Worm (Caenorhabditis elegans) whole organism, late embryonic: ENCODE data around the gene F22D3.4.

ENCODE experiments used
- C38D4.7 ChIP-seq: fragments of 200-800 bp; sonication (Bioruptor generic); optimal IDR thresholded peaks from 2 replicates; lab custom pipeline; 2018; ENCODE audit warnings: mild to moderate bottlenecking, missing genetic modification characterization, moderate library complexity, missing compliant biosample characterization
- F13H6.1 ChIP-seq: sonication (generic microtip); optimal IDR thresholded peaks from 2 replicates; lab custom pipeline; 2016; ENCODE audit warnings: missing genetic modification characterization, missing compliant biosample characterization
- K02D7.2 ChIP-seq: sonication (generic microtip); optimal IDR thresholded peaks from 2 replicates; lab custom pipeline; 2017; ENCODE audit warnings: mild to moderate bottlenecking, missing genetic modification characterization, missing compliant biosample characterization
- K09A11.1 ChIP-seq: sonication (generic microtip); optimal IDR thresholded peaks from 2 replicates; lab custom pipeline; 2017; ENCODE audit warnings: antibody characterized with exemption, mild to moderate bottlenecking, missing genetic modification characterization, missing compliant biosample characterization; ENCODE audit not compliant: insufficient read depth
- T23F11.4 ChIP-seq: fragments of 200-800 bp; sonication (Bioruptor generic); optimal IDR thresholded peaks from 2 replicates; lab custom pipeline; 2018; ENCODE audit warnings: mild to moderate bottlenecking, missing genetic modification characterization, missing compliant biosample characterization
- Y22D7AL.16 ChIP-seq: sonication (generic microtip); optimal IDR thresholded peaks from 2 replicates; lab custom pipeline; 2016; ENCODE audit warnings: missing genetic modification characterization, missing compliant biosample characterization
- ahr-1 ChIP-seq: sonication (generic microtip); optimal IDR thresholded peaks from 2 replicates; lab custom pipeline; 2016; ENCODE audit warnings: missing genetic modification characterization, missing compliant biosample characterization
- ama-1 ChIP-seq: fragments of 150-350 bp; optimal IDR thresholded peaks from 2 replicates; lab custom pipeline; 2014
- ceh-18 ChIP-seq: sonication (generic microtip); optimal IDR thresholded peaks from 2 replicates; lab custom pipeline; 2016; ENCODE audit warnings: missing genetic modification characterization, missing compliant biosample characterization
- ceh-2 ChIP-seq: sonication (generic microtip); optimal IDR thresholded peaks from 2 replicates; lab custom pipeline; 2016; ENCODE audit warnings: missing genotype, missing genetic modification characterization, missing compliant biosample characterization
- ceh-22 ChIP-seq: sonication (generic microtip); optimal IDR thresholded peaks from 2 replicates; lab custom pipeline; 2017; ENCODE audit warnings: missing biosample characterization, missing genetic modification characterization
- ceh-24 ChIP-seq: sonication (generic microtip); optimal IDR thresholded peaks from 2 replicates; lab custom pipeline; 2016; ENCODE audit warnings: mild to moderate bottlenecking, missing genetic modification characterization, missing compliant biosample characterization
- ceh-30 ChIP-seq: fragments of 150-350 bp; optimal IDR thresholded peaks from 2 replicates; lab custom pipeline; 2014; ENCODE audit warnings: missing biosample characterization, missing genetic modification characterization
- ceh-31 ChIP-seq: sonication (generic microtip); optimal IDR thresholded peaks from 2 replicates; lab custom pipeline; 2016; ENCODE audit warnings: missing genetic modification characterization, missing compliant biosample characterization
- ceh-34 ChIP-seq: sonication (generic microtip); optimal IDR thresholded peaks from 2 replicates; lab custom pipeline; 2016; ENCODE audit warnings: mild to moderate bottlenecking, missing genetic modification characterization, missing compliant biosample characterization
- ceh-9 ChIP-seq: sonication (generic microtip); optimal IDR thresholded peaks from 2 replicates; lab custom pipeline; 2016; ENCODE audit warnings: mild to moderate bottlenecking, missing genetic modification characterization, inconsistent platforms, missing compliant biosample characterization
- che-1 ChIP-seq: sonication (generic microtip); optimal IDR thresholded peaks from 2 replicates; lab custom pipeline; 2016; ENCODE audit warnings: mild to moderate bottlenecking, missing genetic modification characterization, missing compliant biosample characterization
- dve-1 ChIP-seq: sonication (generic microtip); optimal IDR thresholded peaks from 2 replicates; lab custom pipeline; 2017; ENCODE audit warnings: antibody characterized with exemption, mild to moderate bottlenecking, missing genetic modification characterization, missing compliant biosample characterization
- elt-2 ChIP-seq: sonication (generic microtip); optimal IDR thresholded peaks from 2 replicates; lab custom pipeline; 2016; ENCODE audit warnings: missing genetic modification reagents, missing genetic modification characterization, missing compliant biosample characterization
- eyg-1 ChIP-seq: sonication (generic microtip); optimal IDR thresholded peaks from 2 replicates; lab custom pipeline; 2016; ENCODE audit warnings: missing genotype, missing genetic modification characterization, missing compliant biosample characterization
- fax-1 ChIP-seq: sonication (generic microtip); optimal IDR thresholded peaks from 2 replicates; lab custom pipeline; 2016; ENCODE audit warnings: missing genotype, missing genetic modification characterization, missing compliant biosample characterization
- fkh-10 ChIP-seq: fragments of 150-350 bp; optimal IDR thresholded peaks from 2 replicates; lab custom pipeline; 2014; ENCODE audit warnings: missing biosample characterization, missing genetic modification reagents, missing genetic modification characterization
- gmeb-2 ChIP-seq: sonication (generic microtip); optimal IDR thresholded peaks from 2 replicates; lab custom pipeline; 2016; ENCODE audit warnings: missing genetic modification characterization, inconsistent platforms, missing compliant biosample characterization
- hlh-13 ChIP-seq: fragments of 200-800 bp; sonication (Bioruptor generic); optimal IDR thresholded peaks from 2 replicates; lab custom pipeline; 2018; ENCODE audit warnings: mild to moderate bottlenecking, missing genetic modification characterization, missing compliant biosample characterization
- hlh-8 ChIP-seq: sonication (generic microtip); optimal IDR thresholded peaks from 2 replicates; lab custom pipeline; 2016; ENCODE audit warnings: missing genotype, missing genetic modification characterization, missing compliant biosample characterization
- lim-6 ChIP-seq: sonication (generic microtip); optimal IDR thresholded peaks from 2 replicates; lab custom pipeline; 2016; ENCODE audit warnings: missing genetic modification characterization, missing compliant biosample characterization
- lin-11 ChIP-seq: fragments of 200-800 bp; sonication (Bioruptor generic); optimal IDR thresholded peaks from 2 replicates; lab custom pipeline; 2018; ENCODE audit warnings: mild to moderate bottlenecking, missing genetic modification characterization, missing compliant biosample characterization
- madf-2 ChIP-seq: sonication (generic microtip); optimal IDR thresholded peaks from 2 replicates; lab custom pipeline; 2017; ENCODE audit warnings: missing genetic modification characterization, missing compliant biosample characterization
- mec-3 ChIP-seq: sonication (generic microtip); optimal IDR thresholded peaks from 2 replicates; lab custom pipeline; 2016; ENCODE audit warnings: borderline replicate concordance, missing genetic modification characterization, missing compliant biosample characterization
- nhr-11 ChIP-seq: fragments of 150-350 bp; optimal IDR thresholded peaks from 2 replicates; lab custom pipeline; 2014; ENCODE audit warnings: missing biosample characterization, missing genetic modification characterization
- nhr-232 ChIP-seq: sonication (generic microtip); optimal IDR thresholded peaks from 2 replicates; lab custom pipeline; 2016; ENCODE audit warnings: missing genetic modification characterization, missing compliant biosample characterization
- npax-4 ChIP-seq: sonication (generic microtip); optimal IDR thresholded peaks from 2 replicates; lab custom pipeline; 2016; ENCODE audit warnings: missing genetic modification characterization, missing compliant biosample characterization
- odd-2 ChIP-seq: sonication (generic microtip); optimal IDR thresholded peaks from 2 replicates; lab custom pipeline; 2017; ENCODE audit warnings: antibody characterized with exemption, mild to moderate bottlenecking, missing genetic modification characterization, missing compliant biosample characterization
- pag-3 ChIP-seq: sonication (generic microtip); optimal IDR thresholded peaks from 2 replicates; lab custom pipeline; 2016; ENCODE audit warnings: missing compliant biosample characterization, missing genetic modification characterization, borderline replicate concordance
- pat-9 ChIP-seq: fragments of 200-800 bp; sonication (Bioruptor generic); optimal IDR thresholded peaks from 2 replicates; lab custom pipeline; 2018; ENCODE audit warnings: mild to moderate bottlenecking, missing genetic modification characterization, moderate library complexity, missing compliant biosample characterization
- pha-2 ChIP-seq: sonication (generic microtip); optimal IDR thresholded peaks from 2 replicates; lab custom pipeline; 2017; ENCODE audit warnings: mild to moderate bottlenecking, missing genetic modification characterization, missing compliant biosample characterization
- pha-4 ChIP-seq: fragments of 150-350 bp; optimal IDR thresholded peaks from 2 replicates; lab custom pipeline; 2018; ENCODE audit warnings: missing biosample characterization, missing genetic modification reagents, missing genetic modification characterization
- pqm-1 ChIP-seq: sonication (generic microtip); optimal IDR thresholded peaks from 2 replicates; lab custom pipeline; 2016; ENCODE audit warnings: missing genetic modification characterization, missing compliant biosample characterization
- pros-1 ChIP-seq: fragments of 150-350 bp; optimal IDR thresholded peaks from 2 replicates; lab custom pipeline; 2014; ENCODE audit warnings: missing biosample characterization, missing genetic modification reagents, missing genetic modification characterization
- ref-2 ChIP-seq: sonication (generic microtip); optimal IDR thresholded peaks from 2 replicates; lab custom pipeline; 2016; ENCODE audit warnings: missing genetic modification characterization, missing compliant biosample characterization
- rnt-1 ChIP-seq: sonication (generic microtip); optimal IDR thresholded peaks from 2 replicates; lab custom pipeline; 2016; ENCODE audit warnings: missing genetic modification characterization, missing compliant biosample characterization
- sox-4 ChIP-seq: sonication (generic microtip); optimal IDR thresholded peaks from 2 replicates; lab custom pipeline; 2017; ENCODE audit warnings: mild to moderate bottlenecking, missing genetic modification characterization, inconsistent platforms, missing compliant biosample characterization
- syd-9 ChIP-seq: sonication (generic microtip); optimal IDR thresholded peaks from 2 replicates; lab custom pipeline; 2016; ENCODE audit warnings: mild to moderate bottlenecking, missing genetic modification characterization, moderate library complexity, missing compliant biosample characterization
- tbx-2 ChIP-seq: sonication (generic microtip); optimal IDR thresholded peaks from 2 replicates; lab custom pipeline; 2016; ENCODE audit warnings: missing genetic modification characterization, missing compliant biosample characterization
- tbx-7 ChIP-seq: sonication (generic microtip); optimal IDR thresholded peaks from 2 replicates; lab custom pipeline; 2016; ENCODE audit warnings: missing genotype, missing genetic modification characterization, missing compliant biosample characterization
- ttx-3 ChIP-seq: sonication (generic microtip); optimal IDR thresholded peaks from 2 replicates; lab custom pipeline; 2016; ENCODE audit warnings: missing genetic modification reagents, missing genetic modification characterization, missing compliant biosample characterization
- unc-86 ChIP-seq: sonication (generic microtip); optimal IDR thresholded peaks from 2 replicates; lab custom pipeline; 2016; ENCODE audit warnings: missing genetic modification characterization, missing compliant biosample characterization
- zip-5 ChIP-seq: sonication (generic microtip); optimal IDR thresholded peaks from 2 replicates; lab custom pipeline; 2016; ENCODE audit warnings: missing genetic modification characterization, missing compliant biosample characterization
- ztf-16 ChIP-seq: sonication (generic microtip); optimal IDR thresholded peaks from 2 replicates; lab custom pipeline; 2017; ENCODE audit warnings: missing genetic modification characterization, missing compliant biosample characterization

The F22D3.4 gene

DNA sequence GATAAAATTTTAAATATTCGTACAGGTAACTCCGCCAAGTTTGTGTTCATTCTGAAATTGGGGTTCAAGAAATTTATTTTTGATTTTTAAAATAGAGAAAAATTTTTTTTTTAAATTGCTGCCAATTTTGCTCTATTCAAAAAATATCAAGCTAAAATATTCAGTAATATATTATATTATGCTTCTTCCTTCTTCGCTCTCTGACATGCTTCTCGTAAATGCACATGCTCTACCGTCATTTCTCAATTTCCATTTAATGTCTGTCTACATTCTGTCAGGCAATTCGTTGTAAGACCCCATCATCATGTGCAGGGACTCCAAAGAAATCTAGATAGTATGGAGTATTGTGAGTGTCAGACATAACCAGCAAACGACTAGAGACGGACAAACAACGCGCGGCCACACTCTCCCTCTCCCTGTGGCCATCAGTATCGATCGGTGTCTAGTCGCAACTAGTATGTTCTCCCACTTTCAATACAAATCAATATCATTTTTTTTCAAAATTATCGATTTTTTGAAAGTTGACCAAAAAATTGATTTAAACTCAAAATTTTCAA lies 23.9 kb upstream of the F22D3.4 start, which contains the start of the genes malt-1 and ceh-38 (continued):
- TF ChIP-seq pha-2 (tag; lab: Kevin White, UChicago) = no peak
- no peak for TF ChIP-seq pqm-1 (tag; lab: Kevin White, UChicago)
- peak; percentile 72 for TF ChIP-seq pros-1
- TF ChIP-seq ahr-1 = no peak
- peak; percentile 56 for TF ChIP-seq ceh-2 (tag; lab: Kevin White, UChicago)
- TF ChIP-seq mec-3 (tag; lab: Kevin White, UChicago) = no peak
- no peak for TF ChIP-seq K09A11.1
- no peak for TF ChIP-seq hlh-13 (GFP tag; lab: Kevin White, UChicago)
- no peak for TF ChIP-seq odd-2 (tag; lab: Kevin White, UChicago)
- no peak for TF ChIP-seq lin-11
- TF ChIP-seq pat-9 (tag; lab: Kevin White, UChicago) = no peak
- TF ChIP-seq ceh-30 (tag; lab: Kevin White, UChicago) = no peak
- no peak for TF ChIP-seq ama-1 (lab: Kevin White, UChicago)
- TF ChIP-seq zip-5 (tag; lab: Kevin White, UChicago) = no peak
- peak; percentile 51 for TF ChIP-seq elt-2 (tag; lab: Kevin White, UChicago)
- TF ChIP-seq ceh-24 (tag; lab: Kevin White, UChicago) = no peak
- no peak for TF ChIP-seq lim-6 (tag; lab: Kevin White, UChicago)
- TF ChIP-seq ztf-16 = no peak
- no peak for TF ChIP-seq C38D4.7 (GFP tag; lab: Kevin White, UChicago)
- no peak for TF ChIP-seq gmeb-2 (tag; lab: Kevin White, UChicago)
- no peak for TF ChIP-seq ceh-22
- peak; percentile 77 for TF ChIP-seq ref-2 (tag; lab: Kevin White, UChicago)
- no peak for TF ChIP-seq npax-4
- TF ChIP-seq, all 69 proteins: peak for 24

- TF ChIP-seq fkh-10 = no peak
- TF ChIP-seq fax-1 (tag; lab: Kevin White, UChicago) = no peak
- peak; percentile 66 for TF ChIP-seq ceh-31 (tag; lab: Kevin White, UChicago)
- no peak for TF ChIP-seq K02D7.2
- TF ChIP-seq zip-5 (tag; lab: Kevin White, UChicago) = no peak
- no peak for TF ChIP-seq ceh-9 (tag; lab: Kevin White, UChicago)
- no peak for TF ChIP-seq odd-2 (tag; lab: Kevin White, UChicago)
- no peak for TF ChIP-seq pat-9 (tag; lab: Kevin White, UChicago)
- no peak for TF ChIP-seq T23F11.4 (GFP tag; lab: Kevin White, UChicago)
- TF ChIP-seq eyg-1 = peak; percentile 15
- TF ChIP-seq hlh-8 (tag; lab: Kevin White, UChicago) = no peak
- TF ChIP-seq ceh-24 (tag; lab: Kevin White, UChicago) = no peak
- TF ChIP-seq dve-1 (tag; lab: Kevin White, UChicago) = no peak
- peak; percentile 18 for TF ChIP-seq F13H6.1 (tag; lab: Kevin White, UChicago)
- TF ChIP-seq nhr-11 (tag; lab: Kevin White, UChicago) = no peak
- no peak for TF ChIP-seq tbx-7 (tag; lab: Kevin White, UChicago)
- no peak for TF ChIP-seq Y22D7AL.16 (tag; lab: Kevin White, UChicago)
- no peak for TF ChIP-seq unc-86
- TF ChIP-seq ttx-3 (tag; lab: Kevin White, UChicago) = no peak
- TF ChIP-seq K09A11.1 = no peak
- peak; percentile 54 for TF ChIP-seq tbx-2 (tag; lab: Kevin White, UChicago)
- TF ChIP-seq pros-1 = no peak
- peak; percentile 38 for TF ChIP-seq sox-4 (tag; lab: Kevin White, UChicago)
- peak; percentile 0 for TF ChIP-seq C38D4.7 (GFP tag; lab: Kevin White, UChicago)
- TF ChIP-seq ama-1 (lab: Kevin White, UChicago) = no peak
- TF ChIP-seq npax-4 = no peak
- TF ChIP-seq pha-4 (tag; lab: Kevin White, UChicago) = no peak
- TF ChIP-seq ceh-34 (tag; lab: Kevin White, UChicago) = peak; percentile 56
- peak; percentile 20 for TF ChIP-seq nhr-232
- no peak for TF ChIP-seq ceh-30 (tag; lab: Kevin White, UChicago)
- TF ChIP-seq mec-3 (tag; lab: Kevin White, UChicago) = no peak
- no peak for TF ChIP-seq rnt-1
- no peak for TF ChIP-seq che-1 (tag; lab: Kevin White, UChicago)
- TF ChIP-seq pag-3 (tag; lab: Kevin White, UChicago) = no peak
- no peak for TF ChIP-seq madf-2 (tag; lab: Kevin White, UChicago)
- no peak for TF ChIP-seq ceh-18
- peak; percentile 52 for TF ChIP-seq syd-9
Measured at ce11 chrII:6943299-6944051, 16.1 kb upstream of the F22D3.4 start.
